Fruit fly (Drosophila melanogaster): ENCODE data around the gene CG17267.

CG17267 gene

dm6 chr3R:20773174-20773573 lies 34.3 kb upstream of the CG17267 start (continued):
- TF ChIP-seq CG10631 (GFP tag; optimal IDR thresholded peaks at IDR 0.05) = peak; percentile 46
- no peak for TF ChIP-seq CG11294 (GFP tag; IDR thresholded peaks at IDR 0.05)
- TF ChIP-seq CG10669 (GFP tag; optimal IDR thresholded peaks at IDR 0.05) = peak; percentile 67
- no peak for TF ChIP-seq CG11762 (GFP tag; optimal IDR thresholded peaks at IDR 0.05; ENCODE audit: insufficient read depth)
- no peak for TF ChIP-seq vri (GFP tag; optimal IDR thresholded peaks at IDR 0.05)
- TF ChIP-seq CG8119 (GFP tag; IDR thresholded peaks at IDR 0.05) = 0 out of 3 replicates have a peak, but pooled peaks have one; percentile 17
- peak; percentile 47 for TF ChIP-seq Ets96B (tag; optimal IDR thresholded peaks at IDR 0.05)
- peak; percentile 42 for TF ChIP-seq CG6792 (GFP tag; optimal IDR thresholded peaks at IDR 0.05)
- TF ChIP-seq Sox15 (GFP tag; optimal IDR thresholded peaks at IDR 0.05) = no peak
- peak; percentile 63 for TF ChIP-seq CG7368 (GFP tag; optimal IDR thresholded peaks at IDR 0.05)
- TF ChIP-seq Ets21C (GFP tag; optimal IDR thresholded peaks at IDR 0.05) = no peak
- TF ChIP-seq CG6276 (GFP tag; optimal IDR thresholded peaks at IDR 0.05) = no peak
- TF ChIP-seq Sox14 (GFP tag; optimal IDR thresholded peaks at IDR 0.05) = peak; percentile 29
- peak; percentile 65 for TF ChIP-seq Eip75B (GFP tag; optimal IDR thresholded peaks at IDR 0.05)
- no peak for TF ChIP-seq fd85E (GFP tag; optimal IDR thresholded peaks at IDR 0.05)
- no peak for TF ChIP-seq fkh (GFP tag; optimal IDR thresholded peaks at IDR 0.05)
- TF ChIP-seq CG32006 (GFP tag; optimal IDR thresholded peaks at IDR 0.05) = peak; percentile 10
- TF ChIP-seq CG6808 (GFP tag; optimal IDR thresholded peaks at IDR 0.05) = peak; percentile 51
- TF ChIP-seq dsx (GFP tag; optimal IDR thresholded peaks at IDR 0.05; ENCODE audit: poor library complexity, severe bottlenecking) = peak; percentile 31
- TF ChIP-seq CG11902 (GFP tag; optimal IDR thresholded peaks at IDR 0.05) = no peak
- TF ChIP-seq esn (GFP tag; optimal IDR thresholded peaks at IDR 0.05) = peak; percentile 39
- TF ChIP-seq lz (GFP tag; optimal IDR thresholded peaks at IDR 0.05) = peak; percentile 27
- TF ChIP-seq Sox102F (GFP tag; optimal IDR thresholded peaks at IDR 0.05) = peak; percentile 8
- TF ChIP-seq salr (GFP tag; optimal IDR thresholded peaks at IDR 0.05) = no peak
- peak; percentile 59 for TF ChIP-seq CG3919 (GFP tag; optimal IDR thresholded peaks at IDR 0.05)
- TF ChIP-seq CG31627 (GFP tag; optimal IDR thresholded peaks at IDR 0.05) = no peak
- 0 out of 2 replicates have a peak, but pooled peaks have one; percentile 35 for TF ChIP-seq CG15336 (GFP tag; IDR thresholded peaks at IDR 0.05)
- no peak for TF ChIP-seq Hr39 (GFP tag; optimal IDR thresholded peaks at IDR 0.05)
- no peak for TF ChIP-seq CG16779 (tag; optimal IDR thresholded peaks at IDR 0.05)
- peak; percentile 0 for TF ChIP-seq cyc (GFP tag; optimal IDR thresholded peaks at IDR 0.05)
- no peak for TF ChIP-seq CG34406 (GFP tag; optimal IDR thresholded peaks at IDR 0.05)
- peak; percentile 6 for TF ChIP-seq net (GFP tag; optimal IDR thresholded peaks at IDR 0.05)
- TF ChIP-seq Smox (GFP tag; optimal IDR thresholded peaks at IDR 0.05) = no peak
- no peak for TF ChIP-seq Eip93F (GFP tag; optimal IDR thresholded peaks at IDR 0.05)

dm6 chr3R:20772543-20772942 lies 33.6 kb upstream of the CG17267 start, which contains the start of gene Takl1:
Gene Takl1, minus strand, starts transcription at chr3R:20772601.
- no peak for TF ChIP-seq CG3919 (GFP tag; optimal IDR thresholded peaks at IDR 0.05)
- TF ChIP-seq spab (GFP tag; optimal IDR thresholded peaks at IDR 0.05) = no peak
- no peak for TF ChIP-seq Eip78C (GFP tag)
- TF ChIP-seq Gug (GFP tag; IDR thresholded peaks at IDR 0.05) = no peak
- peak; percentile 18 for TF ChIP-seq vri (GFP tag; optimal IDR thresholded peaks at IDR 0.05)

dm6 chr3R:20766156-20766486 lies 27.2 kb upstream of the CG17267 start:
- TF ChIP-seq CG6854 (GFP tag; optimal IDR thresholded peaks at IDR 0.05) (no peak), topi (GFP tag; optimal IDR thresholded peaks at IDR 0.05) (no peak), esn (GFP tag; optimal IDR thresholded peaks at IDR 0.05) (no peak), Eip78C (GFP tag) (peak; percentile 63), svp (GFP tag) (peak; percentile 93), CG10631 (GFP tag; optimal IDR thresholded peaks at IDR 0.05) (peak; percentile 13), CG10669 (GFP tag; optimal IDR thresholded peaks at IDR 0.05) (no peak)

All from whole organism, prepupa.